Fruit fly (Drosophila melanogaster) whole organism, wandering third instar larva: Measurements from ENCODE around the gene CG9498.

ENCODE experiments used
- Abd-B ChIP-seq: fragments of >200 bp; optimal IDR thresholded peaks from 2 replicates; lab custom pipeline; 2017; ENCODE audit warnings: missing biosample characterization, missing genetic modification characterization
- CG32264 ChIP-seq: fragments of 200-800 bp; sonication (Bioruptor generic); optimal IDR thresholded peaks from 2 replicates; lab custom pipeline; 2016; ENCODE audit warnings: missing biosample characterization, missing genetic modification characterization
- CG9705 ChIP-seq: fragments of 200-800 bp; sonication (Bioruptor generic); optimal IDR thresholded peaks from 2 replicates; lab custom pipeline; 2018; ENCODE audit warnings: missing biosample characterization, mild to moderate bottlenecking, missing genetic modification characterization
- Dfd ChIP-seq: fragments of >200 bp; optimal IDR thresholded peaks from 2 replicates; lab custom pipeline; 2017; ENCODE audit warnings: missing biosample characterization, missing genetic modification characterization
- Dif ChIP-seq: fragments of 200-275, 200-300 bp; sonication (Bioruptor generic); optimal IDR thresholded peaks from 2 replicates; lab custom pipeline; 2018; ENCODE audit warnings: missing biosample characterization, missing genetic modification characterization; ENCODE audit not compliant: partially characterized antibody
- GATAd ChIP-seq: sonication (Bioruptor generic); optimal IDR thresholded peaks from 2 replicates; lab custom pipeline; 2016; ENCODE audit warnings: missing biosample characterization, missing genetic modification characterization
- HLH106 ChIP-seq: fragments of 200-800 bp; optimal IDR thresholded peaks from 3 replicates; lab custom pipeline; 2019; ENCODE audit warnings: missing biosample characterization, mild to moderate bottlenecking, missing genetic modification characterization, moderate library complexity
- Hnf4 ChIP-seq: fragments of 200-800 bp; sonication (Bioruptor generic); optimal IDR thresholded peaks from 2 replicates; lab custom pipeline; 2016; ENCODE audit warnings: missing biosample characterization, mild to moderate bottlenecking, missing genetic modification characterization
- Hr78 ChIP-seq: fragments of >200 bp; optimal IDR thresholded peaks from 2 replicates; lab custom pipeline; 2017; ENCODE audit warnings: missing biosample characterization, missing genetic modification characterization
- Hr83 ChIP-seq: fragments of 200-300 bp; sonication (Bioruptor generic); optimal IDR thresholded peaks from 2 replicates; lab custom pipeline; 2016; ENCODE audit warnings: missing biosample characterization, mild to moderate bottlenecking, missing genetic modification characterization, moderate library complexity; ENCODE audit not compliant: poor library complexity, severe bottlenecking
- Jra ChIP-seq: sonication (Bioruptor generic); optimal IDR thresholded peaks from 2 replicates; lab custom pipeline; 2016; ENCODE audit warnings: missing biosample characterization, missing genetic modification characterization
- Mio ChIP-seq: sonication (Bioruptor generic); optimal IDR thresholded peaks from 2 replicates; lab custom pipeline; 2016; ENCODE audit warnings: missing biosample characterization, missing genetic modification characterization
- Myc ChIP-seq: fragments of >200 bp; optimal IDR thresholded peaks from 2 replicates; lab custom pipeline; 2017
- N ChIP-seq: fragments of >200 bp; optimal IDR thresholded peaks from 2 replicates; lab custom pipeline; 2018; ENCODE audit warnings: missing biosample characterization, missing external identifiers, missing genetic modification characterization
- Rel ChIP-seq, 2 experiments: fragments of 200-800 bp; sonication (Bioruptor generic) in 1 of 2; optimal IDR thresholded peaks; 2 replicates in 1 of 2; 3 replicates in 1 of 2; lab custom pipeline; 2016 to 2019; ENCODE audit warnings: mild to moderate bottlenecking in 2 of 2, missing biosample characterization in 2 of 2, missing genetic modification characterization in 2 of 2, moderate library complexity in 1 of 2
- Sp1 ChIP-seq: fragments of 200-800 bp; sonication (Bioruptor generic); optimal IDR thresholded peaks from 3 replicates; lab custom pipeline; 2019; ENCODE audit warnings: missing biosample characterization, mild to moderate bottlenecking, missing genetic modification characterization, moderate library complexity
- Vsx2 ChIP-seq: fragments of 200-300, 225-300 bp; sonication (Bioruptor generic); optimal IDR thresholded peaks from 2 replicates; lab custom pipeline; 2018; ENCODE audit warnings: missing biosample characterization, missing genetic modification characterization; ENCODE audit not compliant: partially characterized antibody
- br ChIP-seq: fragments of 200-800 bp; sonication (Bioruptor generic); optimal IDR thresholded peaks from 2 replicates; lab custom pipeline; 2016; ENCODE audit warnings: missing biosample characterization, missing genetic modification characterization
- brk ChIP-seq: fragments of 200-800 bp; sonication (Bioruptor generic); optimal IDR thresholded peaks from 2 replicates; lab custom pipeline; 2016; ENCODE audit warnings: missing biosample characterization, mild to moderate bottlenecking, missing genetic modification characterization
- dl ChIP-seq, 2 experiments: fragments of 175-275, 200-275 bp in 1 of 2; fragments of 200-275 bp in 1 of 2; sonication (Bioruptor generic); optimal IDR thresholded peaks; lab custom pipeline; 2018; ENCODE audit warnings: mild to moderate bottlenecking in 2 of 2, missing biosample characterization in 2 of 2, missing genetic modification characterization in 2 of 2, moderate library complexity in 2 of 2; ENCODE audit not compliant: partially characterized antibody in 2 of 2, insufficient read depth in 1 of 2
- dmrt93B ChIP-seq: fragments of 200-800 bp; sonication (Bioruptor generic); optimal IDR thresholded peaks from 2 replicates; lab custom pipeline; 2018; ENCODE audit warnings: missing biosample characterization, mild to moderate bottlenecking, missing genetic modification characterization
- dsf ChIP-seq: sonication (Bioruptor generic); optimal IDR thresholded peaks from 2 replicates; lab custom pipeline; 2016; ENCODE audit warnings: missing biosample characterization, missing genetic modification characterization, borderline replicate concordance
- ey ChIP-seq: fragments of 200-800 bp; sonication (Bioruptor generic); optimal IDR thresholded peaks from 2 replicates; lab custom pipeline; 2016; ENCODE audit warnings: missing biosample characterization, missing genetic modification characterization
- foxo ChIP-seq, 2 experiments: fragments of 200-800 bp; sonication (Bioruptor generic); optimal IDR thresholded peaks; 2 replicates in 1 of 2; 3 replicates in 1 of 2; lab custom pipeline; 2016 to 2017; ENCODE audit warnings: missing biosample characterization in 2 of 2, missing genetic modification characterization in 2 of 2
- h ChIP-seq: fragments of 200-800 bp; sonication (Bioruptor generic); optimal IDR thresholded peaks from 3 replicates; lab custom pipeline; 2016; ENCODE audit warnings: missing biosample characterization, mild to moderate bottlenecking, missing genetic modification characterization
- jim ChIP-seq: fragments of 175-275, 200-325 bp; sonication (Bioruptor generic); optimal IDR thresholded peaks from 2 replicates; lab custom pipeline; 2016; ENCODE audit warnings: missing biosample characterization, mild to moderate bottlenecking, missing genetic modification characterization
- lola ChIP-seq: fragments of >200 bp; optimal IDR thresholded peaks from 2 replicates; lab custom pipeline; 2017; ENCODE audit warnings: missing biosample characterization, missing genetic modification characterization
- pan ChIP-seq: fragments of >200 bp; optimal IDR thresholded peaks from 2 replicates; lab custom pipeline; 2017
- psq ChIP-seq: fragments of 200-800 bp; sonication (Bioruptor generic); optimal IDR thresholded peaks from 3 replicates; lab custom pipeline; 2017; ENCODE audit warnings: missing biosample characterization, mild to moderate bottlenecking, missing genetic modification characterization, moderate library complexity
- rgr ChIP-seq: fragments of 200-800 bp; sonication (Bioruptor generic); optimal IDR thresholded peaks from 3 replicates; lab custom pipeline; 2016; ENCODE audit warnings: missing biosample characterization, mild to moderate bottlenecking, missing genetic modification characterization
- sv ChIP-seq: fragments of 200-800 bp; sonication (Bioruptor generic); optimal IDR thresholded peaks from 3 replicates; lab custom pipeline; 2016; ENCODE audit warnings: missing biosample characterization, missing genetic modification characterization
- tai ChIP-seq: sonication (Bioruptor generic); optimal IDR thresholded peaks from 2 replicates; lab custom pipeline; 2016; ENCODE audit warnings: missing biosample characterization, missing genetic modification characterization
- usp ChIP-seq: fragments of >200 bp; optimal IDR thresholded peaks from 2 replicates; lab custom pipeline; 2017; ENCODE audit warnings: missing biosample characterization, missing genetic modification characterization
- woc ChIP-seq: sonication (Bioruptor generic); optimal IDR thresholded peaks from 2 replicates; lab custom pipeline; 2016; ENCODE audit warnings: missing biosample characterization, mild to moderate bottlenecking, missing genetic modification characterization

Gene CG9498

DNA sequence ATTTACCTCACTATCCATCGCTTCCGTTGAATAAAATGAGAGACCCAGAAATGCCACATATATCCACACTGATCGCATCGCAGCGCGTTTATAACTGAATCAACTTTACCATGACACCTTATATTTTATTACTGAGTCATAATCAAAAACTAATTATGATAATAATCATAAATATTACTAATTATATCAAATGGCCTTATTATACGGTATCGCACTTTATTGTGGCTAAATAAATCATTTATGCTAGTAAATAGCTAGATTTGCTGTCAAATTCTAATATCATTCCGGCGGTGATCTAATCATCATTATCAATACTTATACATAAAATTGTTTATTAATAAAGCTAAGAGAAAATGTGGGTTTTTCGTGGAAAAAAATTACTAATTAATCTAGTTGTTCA, 7.4 kb upstream of the CG9498 start, which contains the start of gene CG9500:
CG9500 (minus strand) TSS at position 101 of the 400 bp plus-strand sequence.
- TF ChIP-seq Jra (GFP tag; lab: Kevin White, UChicago) (no peak), Vsx2 (GFP tag; lab: Kevin White, UChicago) (no peak), rgr (GFP tag; lab: Kevin White, UChicago) (no peak), jim (GFP tag; lab: Kevin White, UChicago) (no peak), CG9705 (GFP tag; lab: Kevin White, UChicago) (no peak)

DNA sequence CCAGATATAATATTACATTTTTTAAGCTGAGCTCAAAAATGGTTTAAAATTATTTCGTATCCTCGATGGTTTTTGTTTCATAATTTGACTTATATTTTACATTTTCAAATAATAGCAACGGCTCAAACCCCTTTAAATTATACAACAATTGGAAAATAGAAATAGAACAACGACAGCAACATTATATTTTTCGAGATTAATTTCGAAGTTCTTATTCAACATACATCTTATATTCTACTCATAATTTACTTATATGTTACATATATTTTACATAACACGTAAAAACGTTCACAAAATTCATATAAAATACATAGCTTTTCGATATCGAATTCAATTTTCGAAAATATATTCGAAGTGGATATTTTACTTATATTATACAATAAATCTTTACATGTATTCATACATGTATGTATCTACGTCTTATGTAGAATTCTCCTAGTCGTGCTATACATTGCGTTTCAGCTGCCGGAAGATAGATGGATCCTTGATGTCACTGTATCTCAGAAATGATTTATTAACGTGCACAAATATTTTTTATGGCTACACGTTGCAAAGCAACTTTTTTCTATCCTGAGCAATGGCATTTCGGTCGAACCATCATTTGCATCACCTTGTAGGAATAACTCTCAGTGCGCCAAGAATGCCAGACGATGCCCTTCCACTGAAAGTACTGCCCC, 6.0 kb upstream of the CG9498 start:
- no peak for TF ChIP-seq Sp1
- no peak for TF ChIP-seq dl (GFP tag; optimal IDR thresholded peaks at IDR 0.05; lab: Kevin White, UChicago; ENCODE audit: insufficient read depth in 1 of 2, partially characterized antibody in 2 of 2)
- no peak for TF ChIP-seq Hnf4 (GFP tag; lab: Kevin White, UChicago)
- TF ChIP-seq foxo (GFP tag; optimal IDR thresholded peaks at IDR 0.05; lab: Kevin White, UChicago), result peak in 1 of 2 experiments; percentile 3
- TF ChIP-seq Myc (lab: Kevin White, UChicago), result peak; percentile 68

DNA sequence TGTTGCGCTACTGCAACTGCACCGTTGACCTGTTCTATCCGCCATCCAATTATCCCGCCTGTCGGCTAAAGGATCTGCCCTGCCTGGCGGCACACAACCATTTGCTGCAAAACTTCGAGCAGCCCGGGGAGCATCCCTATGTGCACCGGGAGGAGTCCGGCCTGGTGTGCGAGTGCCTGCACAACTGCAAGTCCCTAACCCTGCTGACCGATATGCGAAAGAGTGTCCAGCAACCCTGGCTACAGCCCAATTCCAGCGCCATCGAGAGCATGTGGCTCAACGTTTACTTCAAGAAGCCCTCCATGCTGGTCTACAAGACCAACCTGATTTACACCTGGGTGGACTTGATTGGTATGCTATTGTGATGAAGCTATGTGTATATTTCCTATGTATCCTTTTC, 5.3 kb upstream of the CG9498 start:
- TF ChIP-seq usp (no peak), N (no peak), h (no peak), foxo (GFP tag; optimal IDR thresholded peaks at IDR 0.05; lab: Kevin White, UChicago) (no peak), CG32264 (GFP tag; lab: Kevin White, UChicago) (no peak), ey (no peak), Jra (GFP tag; lab: Kevin White, UChicago) (no peak), Dif (GFP tag; lab: Kevin White, UChicago) (no peak), brk (GFP tag; lab: Kevin White, UChicago) (no peak), Hr83 (GFP tag; lab: Kevin White, UChicago) (no peak), Hnf4 (GFP tag; lab: Kevin White, UChicago) (no peak), jim (GFP tag; lab: Kevin White, UChicago) (no peak), Sp1 (no peak), lola (no peak)

DNA sequence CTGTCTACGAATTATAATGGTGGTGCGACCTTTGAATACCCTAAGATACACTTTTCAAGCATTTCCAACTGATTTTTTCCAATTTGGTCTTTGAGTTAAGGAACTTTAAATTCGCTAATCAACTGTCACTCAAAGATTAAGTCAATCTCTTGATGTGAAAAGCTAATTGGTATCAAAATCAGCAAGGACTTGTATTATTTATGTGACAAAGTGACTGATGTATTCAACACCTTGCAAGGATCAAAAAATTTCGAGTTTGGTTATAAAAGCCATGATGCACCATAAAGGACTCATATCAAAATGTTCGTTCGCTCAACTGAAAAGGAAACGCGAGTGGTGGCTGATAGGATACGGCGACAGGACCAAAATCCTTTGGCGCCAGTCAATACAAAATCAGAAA, 3.8 kb upstream of the CG9498 start, which contains the start of gene ppk14:
ppk14 (plus strand) TSS at position 301 of the 400 bp plus-strand sequence.
- TF ChIP-seq rgr (GFP tag; lab: Kevin White, UChicago), result no peak
- TF ChIP-seq Hr83 (GFP tag; lab: Kevin White, UChicago), result no peak
- TF ChIP-seq HLH106, result no peak
- no peak for TF ChIP-seq lola

DNA sequence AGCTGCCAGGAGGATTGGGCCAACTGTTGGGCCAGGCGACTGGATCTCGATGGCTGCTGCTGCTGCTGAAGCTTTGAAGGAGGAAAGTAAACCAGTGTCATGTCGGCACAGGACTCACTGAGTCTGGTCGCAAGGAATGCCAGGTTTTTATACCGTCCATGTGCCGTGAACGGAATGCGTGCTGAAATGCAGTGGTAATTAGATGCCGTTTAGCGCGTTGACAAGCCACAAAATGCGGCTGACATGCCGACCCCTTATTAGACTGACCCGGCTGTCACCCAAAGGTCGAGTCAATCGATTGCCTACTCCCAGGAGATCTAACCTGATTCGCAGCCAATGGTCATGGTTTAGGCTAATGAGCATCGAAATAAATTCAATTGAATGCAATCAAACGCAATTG, 3.4 kb upstream of the CG9498 start, which contains the start of gene ppk7:
ppk7 (minus strand) TSS at position 101 of the 400 bp plus-strand sequence.
- TF ChIP-seq Mio (no peak), dmrt93B (no peak)
- TF ChIP-seq, all 38 proteins: peak for 0

DNA sequence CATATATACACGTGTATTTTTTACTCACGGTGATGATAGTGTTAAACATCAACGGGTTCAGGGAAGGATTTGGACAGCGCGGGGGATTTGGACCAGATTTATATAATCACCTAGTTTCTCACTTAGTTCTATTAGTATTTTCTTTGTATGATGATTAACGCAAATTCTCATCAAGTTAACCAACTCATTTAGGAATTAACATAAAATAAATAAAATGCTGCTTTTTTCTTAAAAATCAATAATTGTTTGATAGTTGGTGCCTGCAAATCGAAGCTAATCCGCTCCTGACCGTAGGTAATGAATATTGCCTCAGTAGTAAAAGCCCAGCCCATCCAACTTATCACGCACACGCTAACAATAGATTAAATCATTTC, 962 bp upstream of the CG9498 start:
- TF ChIP-seq Vsx2 (GFP tag; lab: Kevin White, UChicago) (no peak), jim (GFP tag; lab: Kevin White, UChicago) (no peak), ey (peak; percentile 36), Dfd (GFP tag; lab: Kevin White, UChicago) (no peak), lola (no peak), CG9705 (GFP tag; lab: Kevin White, UChicago) (no peak), foxo (GFP tag; optimal IDR thresholded peaks at IDR 0.05; lab: Kevin White, UChicago) (peak in 1 of 2 experiments; percentile 71), Hnf4 (GFP tag; lab: Kevin White, UChicago) (no peak), N (no peak), usp (no peak), Hr83 (GFP tag; lab: Kevin White, UChicago) (no peak), Dif (GFP tag; lab: Kevin White, UChicago) (no peak), Sp1 (no peak), Rel (GFP tag; optimal IDR thresholded peaks at IDR 0.05; lab: Kevin White, UChicago) (no peak), Rel (tag; optimal IDR thresholded peaks at IDR 0.05; lab: Kevin White, UChicago) (no peak), dl (GFP tag; optimal IDR thresholded peaks at IDR 0.05; lab: Kevin White, UChicago; ENCODE audit: insufficient read depth in 1 of 2, partially characterized antibody in 2 of 2) (no peak), Abd-B (GFP tag; lab: Kevin White, UChicago) (no peak), rgr (GFP tag; lab: Kevin White, UChicago) (peak; percentile 45), Mio (no peak), GATAd (GFP tag; lab: Kevin White, UChicago) (no peak), Myc (lab: Kevin White, UChicago) (no peak), dsf (GFP tag; lab: Kevin White, UChicago) (no peak), brk (GFP tag; lab: Kevin White, UChicago) (no peak), psq (peak; percentile 5), Jra (GFP tag; lab: Kevin White, UChicago) (no peak), pan (lab: Kevin White, UChicago) (no peak), Hr78 (GFP tag; lab: Kevin White, UChicago) (no peak), sv (GFP tag; lab: Kevin White, UChicago) (peak; percentile 53), tai (GFP tag; lab: Kevin White, UChicago) (no peak), woc (GFP tag; lab: Kevin White, UChicago) (no peak), CG32264 (GFP tag; lab: Kevin White, UChicago) (no peak), br (GFP tag; lab: Kevin White, UChicago) (peak; percentile 14), h (peak; percentile 66)
